Worm (Caenorhabditis elegans): ENCODE data around the gene ctbp-1.

The ctbp-1 gene

ce11 chrX:5847268-5847667 lies 15.2 kb upstream of the ctbp-1 start:
- TF ChIP-seq ztf-23 (GFP tag; IDR thresholded peaks at IDR 0.05) (no peak), klf-2 (GFP tag; conservative IDR thresholded peaks at IDR 0.05) (no peak), tab-1 (GFP tag; IDR thresholded peaks at IDR 0.05) (peak; percentile 57; the same call in 1 of the 2 replicates), cog-1 (tag; optimal IDR thresholded peaks at IDR 0.05) (no peak), med-1 (GFP tag; optimal IDR thresholded peaks at IDR 0.05; ENCODE audit: insufficient read depth) (no peak), T22C8.4 (GFP tag; IDR thresholded peaks at IDR 0.05) (no peak), ref-1 (GFP tag; conservative IDR thresholded peaks at IDR 0.05) (no peak), flt-1 (GFP tag; IDR thresholded peaks at IDR 0.05) (no peak), ztf-29 (GFP tag; IDR thresholded peaks at IDR 0.05) (no peak)

ce11 chrX:5848703-5849102 lies 13.8 kb upstream of the ctbp-1 start, which contains the start of gene atat-2:
atat-2 (plus strand) TSS chrX:5849100.
- no peak for TF ChIP-seq cog-1 (tag; optimal IDR thresholded peaks at IDR 0.05)
- no peak for TF ChIP-seq klf-2 (GFP tag; conservative IDR thresholded peaks at IDR 0.05)
- no peak for TF ChIP-seq ref-1 (GFP tag; conservative IDR thresholded peaks at IDR 0.05)
- no peak for TF ChIP-seq tab-1 (GFP tag; IDR thresholded peaks at IDR 0.05)
- no peak for TF ChIP-seq ztf-29 (GFP tag; IDR thresholded peaks at IDR 0.05)
- TF ChIP-seq ztf-23 (GFP tag; IDR thresholded peaks at IDR 0.05): no peak
- TF ChIP-seq T22C8.4 (GFP tag; IDR thresholded peaks at IDR 0.05): no peak
- no peak for TF ChIP-seq flt-1 (GFP tag; IDR thresholded peaks at IDR 0.05)
- no peak for TF ChIP-seq med-1 (GFP tag; optimal IDR thresholded peaks at IDR 0.05; ENCODE audit: insufficient read depth)

ce11 chrX:5850472-5850871 lies 12.0 kb upstream of the ctbp-1 start:
- no peak for TF ChIP-seq klf-2 (GFP tag; conservative IDR thresholded peaks at IDR 0.05)
- no peak for TF ChIP-seq med-1 (GFP tag; optimal IDR thresholded peaks at IDR 0.05; ENCODE audit: insufficient read depth)
- no peak for TF ChIP-seq cog-1 (tag; optimal IDR thresholded peaks at IDR 0.05)
- no peak for TF ChIP-seq ztf-23 (GFP tag; IDR thresholded peaks at IDR 0.05)
- no peak for TF ChIP-seq T22C8.4 (GFP tag; IDR thresholded peaks at IDR 0.05)
- no peak for TF ChIP-seq ref-1 (GFP tag; conservative IDR thresholded peaks at IDR 0.05)
- TF ChIP-seq flt-1 (GFP tag; IDR thresholded peaks at IDR 0.05): no peak
- TF ChIP-seq tab-1 (GFP tag; IDR thresholded peaks at IDR 0.05): no peak
- TF ChIP-seq ztf-29 (GFP tag; IDR thresholded peaks at IDR 0.05): no peak

ce11 chrX:5852113-5852512 lies 10.4 kb upstream of the ctbp-1 start:
- TF ChIP-seq ztf-29 (GFP tag; IDR thresholded peaks at IDR 0.05) (no peak), med-1 (GFP tag; optimal IDR thresholded peaks at IDR 0.05; ENCODE audit: insufficient read depth) (no peak), klf-2 (GFP tag; conservative IDR thresholded peaks at IDR 0.05) (no peak), cog-1 (tag; optimal IDR thresholded peaks at IDR 0.05) (no peak), flt-1 (GFP tag; IDR thresholded peaks at IDR 0.05) (no peak), ref-1 (GFP tag; conservative IDR thresholded peaks at IDR 0.05) (no peak), tab-1 (GFP tag; IDR thresholded peaks at IDR 0.05) (no peak), T22C8.4 (GFP tag; IDR thresholded peaks at IDR 0.05) (no peak), ztf-23 (GFP tag; IDR thresholded peaks at IDR 0.05) (no peak)

- no peak for TF ChIP-seq tab-1 (GFP tag; IDR thresholded peaks at IDR 0.05)
- TF ChIP-seq ztf-23 (GFP tag; IDR thresholded peaks at IDR 0.05): no peak
- TF ChIP-seq klf-2 (GFP tag; conservative IDR thresholded peaks at IDR 0.05): no peak
- TF ChIP-seq cog-1 (tag; optimal IDR thresholded peaks at IDR 0.05): no peak
- no peak for TF ChIP-seq T22C8.4 (GFP tag; IDR thresholded peaks at IDR 0.05)
- TF ChIP-seq ref-1 (GFP tag; conservative IDR thresholded peaks at IDR 0.05): no peak
- TF ChIP-seq med-1 (GFP tag; optimal IDR thresholded peaks at IDR 0.05; ENCODE audit: insufficient read depth): no peak
These were observed 8.4 kb upstream of the ctbp-1 start, which contains the start of gene hog-1 for ce11 chrX:5854163-5854451. hog-1 (minus strand) TSS chrX:5854263.

ce11 chrX:5854452-5855234 lies 7.9 kb upstream of the ctbp-1 start:
- no peak for TF ChIP-seq med-1 (GFP tag; optimal IDR thresholded peaks at IDR 0.05; ENCODE audit: insufficient read depth)
- 0 out of 2 replicates have a peak, but pooled peaks have one; percentile 16 for TF ChIP-seq T22C8.4 (GFP tag; IDR thresholded peaks at IDR 0.05)

- TF ChIP-seq tab-1 (GFP tag; IDR thresholded peaks at IDR 0.05): no peak
- TF ChIP-seq ref-1 (GFP tag; conservative IDR thresholded peaks at IDR 0.05): no peak
- TF ChIP-seq med-1 (GFP tag; optimal IDR thresholded peaks at IDR 0.05; ENCODE audit: insufficient read depth): no peak
- TF ChIP-seq ztf-29 (GFP tag; IDR thresholded peaks at IDR 0.05): no peak
- TF ChIP-seq klf-2 (GFP tag; conservative IDR thresholded peaks at IDR 0.05): no peak
- no peak for TF ChIP-seq flt-1 (GFP tag; IDR thresholded peaks at IDR 0.05)
- TF ChIP-seq ztf-23 (GFP tag; IDR thresholded peaks at IDR 0.05): no peak
- no peak for TF ChIP-seq T22C8.4 (GFP tag; IDR thresholded peaks at IDR 0.05)
- no peak for TF ChIP-seq cog-1 (tag; optimal IDR thresholded peaks at IDR 0.05)
These were observed 3.3 kb upstream of the ctbp-1 start for ce11 chrX:5859161-5859560.

- TF ChIP-seq ztf-23 (GFP tag; IDR thresholded peaks at IDR 0.05): no peak
These were observed 5.5 kb downstream of the ctbp-1 start for ce11 chrX:5868030-5868429.

ce11 chrX:5869603-5870002 lies 7.1 kb downstream of the ctbp-1 start:
- TF ChIP-seq tab-1 (GFP tag; IDR thresholded peaks at IDR 0.05) (no peak), T22C8.4 (GFP tag; IDR thresholded peaks at IDR 0.05) (no peak), ztf-29 (GFP tag; IDR thresholded peaks at IDR 0.05) (no peak), klf-2 (GFP tag; conservative IDR thresholded peaks at IDR 0.05) (no peak), ref-1 (GFP tag; conservative IDR thresholded peaks at IDR 0.05) (no peak), med-1 (GFP tag; optimal IDR thresholded peaks at IDR 0.05; ENCODE audit: insufficient read depth) (no peak), ztf-23 (GFP tag; IDR thresholded peaks at IDR 0.05) (no peak), flt-1 (GFP tag; IDR thresholded peaks at IDR 0.05) (no peak), cog-1 (tag; optimal IDR thresholded peaks at IDR 0.05) (no peak)

ce11 chrX:5872153-5872552 lies 9.6 kb downstream of the ctbp-1 start:
- TF ChIP-seq tab-1 (GFP tag; IDR thresholded peaks at IDR 0.05) (no peak), cog-1 (tag; optimal IDR thresholded peaks at IDR 0.05) (no peak), T22C8.4 (GFP tag; IDR thresholded peaks at IDR 0.05) (no peak), med-1 (GFP tag; optimal IDR thresholded peaks at IDR 0.05; ENCODE audit: insufficient read depth) (no peak)

Data from whole organism, midembryonic.